In the genomic region with DNA sequence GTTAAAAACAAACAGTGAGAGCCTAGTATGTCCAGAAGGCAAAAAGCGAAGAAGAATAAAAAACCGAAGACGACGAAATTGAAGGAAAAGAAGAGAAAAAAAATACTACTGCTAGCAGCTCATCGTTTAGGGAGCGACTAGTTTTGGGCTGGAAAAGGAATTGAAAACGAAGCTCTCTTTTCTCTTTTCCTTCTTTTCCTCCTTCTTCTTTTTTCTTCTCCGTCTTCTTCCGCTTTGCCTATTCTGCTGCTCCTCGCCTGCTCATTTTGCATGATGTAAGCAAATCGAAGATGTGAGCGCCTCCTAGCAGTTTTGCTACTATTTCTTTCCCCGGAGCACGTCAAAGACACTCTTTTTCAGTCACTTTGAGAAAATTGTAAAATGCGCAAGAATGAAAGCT, we compare ENCODE assay signal across 7 worm cellular contexts.
TF ChIP-seq lines count a peak whose summit lies in the region.

No protein-coding gene starts in this region.

TF ChIP-seq in whole organism, L1 larva, 84 proteins besides CTCF, POLR2A, EP300 and RAD21 (continues in another document):
- TF ChIP-seq blmp-1 (tag; optimal IDR thresholded peaks at IDR 0.05; lab: Kevin White, UChicago): no peak
- TF ChIP-seq zip-4 (GFP tag; optimal IDR thresholded peaks at IDR 0.05; lab: Kevin White, UChicago): no peak
- TF ChIP-seq hlh-4 (tag; optimal IDR thresholded peaks at IDR 0.05; lab: Kevin White, UChicago): no peak
- TF ChIP-seq tbx-2 (tag; optimal IDR thresholded peaks at IDR 0.05; lab: Kevin White, UChicago): no peak
- TF ChIP-seq mab-9 (GFP tag; IDR thresholded peaks at IDR 0.05; lab: Robert Waterston, UW): no peak
- no peak for TF ChIP-seq snu-23 (GFP tag; optimal IDR thresholded peaks at IDR 0.05; lab: Kevin White, UChicago)
- TF ChIP-seq ceh-82 (tag; optimal IDR thresholded peaks at IDR 0.05; lab: Kevin White, UChicago): peak in 1 of 3 experiments; percentile 23
- no peak for TF ChIP-seq pqm-1 (tag; optimal IDR thresholded peaks at IDR 0.05; lab: Kevin White, UChicago)
- TF ChIP-seq nhr-11 (tag; optimal IDR thresholded peaks at IDR 0.05; lab: Kevin White, UChicago): no peak
- peak; percentile 75 for TF ChIP-seq lin-14 (GFP tag; optimal IDR thresholded peaks at IDR 0.05; lab: Kevin White, UChicago)
- TF ChIP-seq elt-3 (tag; optimal IDR thresholded peaks at IDR 0.05; lab: Kevin White, UChicago): no peak
- no peak for TF ChIP-seq sup-37 (GFP tag; optimal IDR thresholded peaks at IDR 0.05; lab: Kevin White, UChicago)
- TF ChIP-seq jun-1 (tag; optimal IDR thresholded peaks at IDR 0.05; lab: Kevin White, UChicago): no peak

TF ChIP-seq in whole organism, L2 larva, 48 proteins besides CTCF, POLR2A, EP300 and RAD21:
- TF ChIP-seq C34F6.9 (tag; optimal IDR thresholded peaks at IDR 0.05; lab: Kevin White, UChicago) (peak; percentile 40), peb-1 (tag; optimal IDR thresholded peaks at IDR 0.05; lab: Kevin White, UChicago) (no peak), crh-2 (tag; optimal IDR thresholded peaks at IDR 0.05; lab: Kevin White, UChicago) (peak; percentile 22), lsy-2 (tag; optimal IDR thresholded peaks at IDR 0.05; lab: Kevin White, UChicago) (peak in 1 of 2 experiments; percentile 10), unc-55 (GFP tag; optimal IDR thresholded peaks at IDR 0.05; lab: Kevin White, UChicago) (peak; percentile 49)

TF ChIP-seq in whole organism, L3 larva, 47 proteins besides CTCF, POLR2A, EP300 and RAD21:
- TF ChIP-seq unc-62 (GFP tag; optimal IDR thresholded peaks at IDR 0.05; lab: Kevin White, UChicago) (no peak), ama-1 (optimal IDR thresholded peaks at IDR 0.05; lab: Kevin White, UChicago) (no peak), lin-39 (tag; optimal IDR thresholded peaks at IDR 0.05; lab: Kevin White, UChicago) (peak; percentile 23), hmg-11 (tag; optimal IDR thresholded peaks at IDR 0.05; lab: Kevin White, UChicago) (peak; percentile 6), fkh-10 (GFP tag; optimal IDR thresholded peaks at IDR 0.05; lab: Kevin White, UChicago) (peak; percentile 46), nfya-1 (tag; optimal IDR thresholded peaks at IDR 0.05; lab: Kevin White, UChicago; ENCODE audit: insufficient read depth) (peak; percentile 29)

TF ChIP-seq in whole organism, L4 larva, 104 proteins besides CTCF, POLR2A, EP300 and RAD21 (continues in another document):
- TF ChIP-seq arid-1 (GFP tag; conservative IDR thresholded peaks at IDR 0.05; lab: Robert Waterston, UW): no peak
- no peak for TF ChIP-seq F44E2.7 (GFP tag; IDR thresholded peaks at IDR 0.05; lab: Robert Waterston, UW)
- no peak for TF ChIP-seq lin-29 (GFP tag; IDR thresholded peaks at IDR 0.05; lab: Robert Waterston, UW)
- no peak for TF ChIP-seq mep-1 (tag; optimal IDR thresholded peaks at IDR 0.05; lab: Kevin White, UChicago)
- TF ChIP-seq vab-7 (GFP tag; IDR thresholded peaks at IDR 0.05; lab: Robert Waterston, UW): no peak
- peak; percentile 88 for TF ChIP-seq aha-1 (tag; lab: Kevin White, UChicago)
- TF ChIP-seq T26A8.4 (GFP tag; IDR thresholded peaks at IDR 0.05; lab: Robert Waterston, UW): no peak
- 0 out of 2 replicates have a peak, but pooled peaks have one; percentile 33 for TF ChIP-seq hmg-1.1 (GFP tag; IDR thresholded peaks at IDR 0.05; lab: Robert Waterston, UW)
- TF ChIP-seq cey-2 (tag; optimal IDR thresholded peaks at IDR 0.05; lab: Kevin White, UChicago; ENCODE audit: borderline replicate concordance, insufficient read depth): no peak
- no peak for TF ChIP-seq nhr-237 (tag; optimal IDR thresholded peaks at IDR 0.05; lab: Kevin White, UChicago)
- TF ChIP-seq ceh-44 (GFP tag; IDR thresholded peaks at IDR 0.05; lab: Robert Waterston, UW): no peak
- peak; percentile 63; the same call in 1 of the 2 replicates for TF ChIP-seq set-16 (GFP tag; IDR thresholded peaks at IDR 0.05; lab: Robert Waterston, UW)
- peak in 1 of 2 experiments; percentile 3 for TF ChIP-seq lsy-2 (tag; optimal IDR thresholded peaks at IDR 0.05; lab: Kevin White, UChicago)
- TF ChIP-seq daf-8 (GFP tag; IDR thresholded peaks at IDR 0.05; lab: Robert Waterston, UW): no peak
- TF ChIP-seq nhr-28 (tag; optimal IDR thresholded peaks at IDR 0.05; lab: Kevin White, UChicago): no peak
- TF ChIP-seq spr-3 (GFP tag; optimal IDR thresholded peaks at IDR 0.05; lab: Kevin White, UChicago): no peak

TF ChIP-seq in whole organism, late embryonic, 69 proteins besides CTCF, POLR2A, EP300 and RAD21:
- peak; percentile 31 for TF ChIP-seq unc-42 (tag; optimal IDR thresholded peaks at IDR 0.05; lab: Kevin White, UChicago)
- TF ChIP-seq ceh-2 (tag; optimal IDR thresholded peaks at IDR 0.05; lab: Kevin White, UChicago): no peak
- TF ChIP-seq nfya-1 (tag; optimal IDR thresholded peaks at IDR 0.05; lab: Kevin White, UChicago): no peak
- no peak for TF ChIP-seq zip-5 (tag; optimal IDR thresholded peaks at IDR 0.05; lab: Kevin White, UChicago)
- no peak for TF ChIP-seq K02D7.2 (tag; optimal IDR thresholded peaks at IDR 0.05; lab: Kevin White, UChicago)
- TF ChIP-seq nhr-232 (tag; optimal IDR thresholded peaks at IDR 0.05; lab: Kevin White, UChicago): no peak

TF ChIP-seq in whole organism, mixed stage, embryonic, 35 proteins besides CTCF, POLR2A, EP300 and RAD21:
- TF ChIP-seq mep-1 (tag; optimal IDR thresholded peaks at IDR 0.05; lab: Kevin White, UChicago) (peak; percentile 40), mls-2 (tag; optimal IDR thresholded peaks at IDR 0.05; lab: Kevin White, UChicago) (no peak), ces-1 (GFP tag; optimal IDR thresholded peaks at IDR 0.05; lab: Kevin White, UChicago) (peak; percentile 37), nhr-2 (tag; optimal IDR thresholded peaks at IDR 0.05; lab: Kevin White, UChicago) (no peak), tbx-8 (GFP tag; optimal IDR thresholded peaks at IDR 0.05; lab: Kevin White, UChicago) (no peak)
TF ChIP-seq in whole organism, mixed stage, embryonic: peak in this region for 2.

TF ChIP-seq in whole organism, young adult, 124 proteins besides CTCF, POLR2A, EP300 and RAD21:
- 0 out of 2 replicates have a peak, but pooled peaks have one; percentile 39 for TF ChIP-seq ekl-4 (GFP tag; IDR thresholded peaks at IDR 0.05; lab: Robert Waterston, UW)
- no peak for TF ChIP-seq hmg-1.2 (GFP tag; IDR thresholded peaks at IDR 0.05; lab: Robert Waterston, UW)
- TF ChIP-seq zfh-2 (GFP tag; conservative IDR thresholded peaks at IDR 0.05; lab: Robert Waterston, UW): 0 out of 2 replicates have a peak, but pooled peaks have one; percentile 17
